Worm (Caenorhabditis elegans) whole organism, L1 larva: ENCODE data around the gene utx-1.
"Not testable (repeated sequence)": the region's sequence is repeated elsewhere in the genome, so short reads cannot be mapped to it uniquely, and the experiment has no call there.

Source experiments
- C16A3.4 ChIP-seq: fragments of 150-350 bp; optimal IDR thresholded peaks from 2 replicates; lab custom pipeline; 2014; ENCODE audit warnings: missing biosample characterization, missing genetic modification characterization
- blmp-1 ChIP-seq: fragments of 150-350 bp; optimal IDR thresholded peaks from 2 replicates; lab custom pipeline; 2014; ENCODE audit warnings: missing biosample characterization, missing genetic modification characterization
- ceh-82 ChIP-seq, 3 experiments: fragments of 150-350 bp in 1 of 3; sonication (generic microtip) in 2 of 3; optimal IDR thresholded peaks; 2 replicates each; lab custom pipeline; 2014 to 2017; ENCODE audit warnings: missing biosample characterization in 3 of 3, missing genetic modification characterization in 3 of 3
- ceh-90 ChIP-seq: sonication (generic microtip); optimal IDR thresholded peaks from 2 replicates; lab custom pipeline; 2016; ENCODE audit warnings: missing genetic modification characterization, missing compliant biosample characterization
- dpl-1 ChIP-seq, 3 experiments: fragments of 150-350 bp in 2 of 3; sonication (generic microtip) in 1 of 3; optimal IDR thresholded peaks; 2 replicates each; lab custom pipeline; 2014 to 2017; ENCODE audit warnings: missing biosample characterization in 3 of 3, missing genetic modification characterization in 3 of 3, missing genetic modification reagents in 3 of 3
- dsc-1 ChIP-seq: sonication (generic microtip); optimal IDR thresholded peaks from 2 replicates; lab custom pipeline; 2016; ENCODE audit warnings: mild to moderate bottlenecking, missing genetic modification characterization, missing compliant biosample characterization
- efl-1 ChIP-seq, 4 experiments: fragments of 150-350 bp; optimal IDR thresholded peaks in 3 of 4; peaks in 1 of 4; 1 replicate in 1 of 4; 2 replicates in 3 of 4; lab custom pipeline; 2014; ENCODE audit warnings: missing biosample characterization in 2 of 4, missing genetic modification characterization in 2 of 4, missing genetic modification reagents in 2 of 4
- fkh-8 ChIP-seq: sonication (generic microtip); optimal IDR thresholded peaks from 2 replicates; lab custom pipeline; 2016; ENCODE audit warnings: mild to moderate bottlenecking, missing genetic modification characterization, missing compliant biosample characterization
- grh-1 ChIP-seq: fragments of 200-800 bp; sonication (Bioruptor generic); IDR thresholded peaks from 2 replicates; pipeline ENCODE4 v1.3.6; 2022; ENCODE audit warnings: missing genetic modification reagents, missing genetic modification characterization, missing compliant biosample characterization
- hpl-2 ChIP-seq: fragments of 150-350 bp; optimal IDR thresholded peaks from 2 replicates; lab custom pipeline; 2014; ENCODE audit warnings: missing biosample characterization, missing genetic modification reagents, missing genetic modification characterization
- isw-1 ChIP-seq: fragments of 200-800 bp; sonication (Bioruptor generic); IDR thresholded peaks from 2 replicates; pipeline ENCODE4 v1.3.6; 2022; ENCODE audit warnings: missing genetic modification characterization, missing compliant biosample characterization
- jun-1 ChIP-seq: fragments of 150-350 bp; optimal IDR thresholded peaks from 2 replicates; lab custom pipeline; 2014; ENCODE audit warnings: missing biosample characterization, missing genetic modification reagents, missing genetic modification characterization
- lin-15B ChIP-seq: fragments of 150-350 bp; sonication (generic microtip); optimal IDR thresholded peaks from 3 replicates; lab custom pipeline; 2014; ENCODE audit warnings: missing biosample characterization, missing genetic modification characterization
- lin-35 ChIP-seq, 2 experiments: fragments of 150-350 bp; optimal IDR thresholded peaks; 2 replicates each; lab custom pipeline; 2014; ENCODE audit warnings: missing biosample characterization in 2 of 2, missing genetic modification characterization in 2 of 2, missing genetic modification reagents in 2 of 2
- nhr-12 ChIP-seq: sonication (generic microtip); optimal IDR thresholded peaks from 2 replicates; lab custom pipeline; 2017; ENCODE audit warnings: missing biosample characterization, missing genetic modification characterization
- nhr-19 ChIP-seq: fragments of 200-800 bp; sonication (Bioruptor generic); conservative IDR thresholded peaks from 2 replicates; pipeline ENCODE4 v1.3.6; 2022; ENCODE audit warnings: missing genetic modification characterization, missing compliant biosample characterization
- nhr-20 ChIP-seq: sonication (generic microtip); optimal IDR thresholded peaks from 2 replicates; lab custom pipeline; 2016; ENCODE audit warnings: mild to moderate bottlenecking, missing genetic modification characterization, missing compliant biosample characterization
- nhr-28 ChIP-seq: fragments of 150-350 bp; optimal IDR thresholded peaks from 2 replicates; lab custom pipeline; 2014; ENCODE audit warnings: missing biosample characterization, missing genetic modification characterization
- nhr-47 ChIP-seq: sonication (generic microtip); optimal IDR thresholded peaks from 2 replicates; lab custom pipeline; 2016; ENCODE audit warnings: mild to moderate bottlenecking, missing genetic modification characterization, moderate library complexity, missing compliant biosample characterization
- nhr-71 ChIP-seq: sonication (generic microtip); optimal IDR thresholded peaks from 2 replicates; lab custom pipeline; 2016; ENCODE audit warnings: mild to moderate bottlenecking, missing genetic modification characterization, moderate library complexity, missing compliant biosample characterization
- nhr-84 ChIP-seq: sonication (generic microtip); optimal IDR thresholded peaks from 2 replicates; lab custom pipeline; 2017; ENCODE audit warnings: missing biosample characterization, missing genetic modification characterization
- pax-3 ChIP-seq: fragments of 200-800 bp; sonication (Bioruptor generic); optimal IDR thresholded peaks from 2 replicates; lab custom pipeline; 2018; ENCODE audit warnings: mild to moderate bottlenecking, missing genetic modification characterization, moderate library complexity, missing compliant biosample characterization
- pqm-1 ChIP-seq: sonication (generic microtip); optimal IDR thresholded peaks from 3 replicates; lab custom pipeline; 2017; ENCODE audit warnings: missing biosample characterization, missing genetic modification characterization
- skn-1 ChIP-seq: fragments of 150-350 bp; optimal IDR thresholded peaks from 2 replicates; lab custom pipeline; 2014; ENCODE audit warnings: missing biosample characterization, missing genetic modification characterization
- sox-4 ChIP-seq: sonication (generic microtip); optimal IDR thresholded peaks from 2 replicates; lab custom pipeline; 2016; ENCODE audit warnings: missing genetic modification characterization, missing compliant biosample characterization
- sup-37 ChIP-seq: fragments of 200-800 bp; sonication (Bioruptor generic); optimal IDR thresholded peaks from 2 replicates; lab custom pipeline; 2018; ENCODE audit warnings: mild to moderate bottlenecking, missing genetic modification characterization, missing compliant biosample characterization
- tlp-1 ChIP-seq: fragments of 150-350 bp; optimal IDR thresholded peaks from 2 replicates; lab custom pipeline; 2014; ENCODE audit warnings: missing biosample characterization, missing genetic modification characterization
- unc-130 ChIP-seq: fragments of 150-350 bp; optimal IDR thresholded peaks from 2 replicates; lab custom pipeline; 2017; ENCODE audit warnings: missing biosample characterization, missing genetic modification characterization, inconsistent platforms
- unc-98 ChIP-seq: fragments of 200-800 bp; sonication (Bioruptor generic); IDR thresholded peaks from 2 replicates; pipeline ENCODE4 v1.3.6; 2022; ENCODE audit warnings: missing genetic modification characterization, missing compliant biosample characterization
- zip-4 ChIP-seq: fragments of 200-800 bp; sonication (Bioruptor generic); optimal IDR thresholded peaks from 2 replicates; lab custom pipeline; 2018; ENCODE audit warnings: mild to moderate bottlenecking, missing genetic modification characterization, moderate library complexity, missing compliant biosample characterization

utx-1 gene

DNA sequence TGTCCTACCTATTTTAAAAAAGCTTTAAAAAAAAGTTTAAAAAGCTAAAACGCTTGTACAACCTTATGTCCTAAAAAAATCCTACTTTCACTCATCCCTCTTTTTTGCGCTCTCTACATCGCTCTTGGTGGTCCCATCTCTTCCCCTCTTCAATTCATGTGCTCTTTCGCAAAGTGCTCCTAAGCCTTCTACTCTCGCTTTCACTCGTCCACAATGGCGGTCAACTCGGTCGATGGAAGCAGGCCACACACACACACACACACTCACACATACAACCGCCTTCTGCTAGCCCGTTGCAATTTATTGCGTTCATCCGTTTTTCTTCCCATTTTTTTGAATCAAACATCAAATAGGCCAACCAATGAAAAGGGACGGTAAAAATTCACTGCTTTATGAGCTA is 12.2 kb downstream of the utx-1 start (continued):
- no peak for TF ChIP-seq zip-4 (GFP tag; lab: Kevin White, UChicago)
- TF ChIP-seq C16A3.4 (tag; lab: Kevin White, UChicago): no peak
- peak; percentile 5 for TF ChIP-seq dsc-1 (tag; lab: Kevin White, UChicago)
- no peak for TF ChIP-seq sup-37
- TF ChIP-seq ceh-90 (tag; lab: Kevin White, UChicago): no peak
- no peak for TF ChIP-seq lin-15B
- TF ChIP-seq nhr-28: no peak
- TF ChIP-seq lin-35 (GFP tag; optimal IDR thresholded peaks at IDR 0.05; lab: Kevin White, UChicago): no peak
- peak; percentile 10 for TF ChIP-seq blmp-1
- no peak for TF ChIP-seq tlp-1
- TF ChIP-seq efl-1 (optimal IDR thresholded peaks at IDR 0.05; lab: Kevin White, UChicago): no peak
- TF ChIP-seq efl-1 (GFP tag; optimal IDR thresholded peaks at IDR 0.05 in 1 of 2; lab: Kevin White, UChicago): peak in 1 of 2 experiments; percentile 88

DNA sequence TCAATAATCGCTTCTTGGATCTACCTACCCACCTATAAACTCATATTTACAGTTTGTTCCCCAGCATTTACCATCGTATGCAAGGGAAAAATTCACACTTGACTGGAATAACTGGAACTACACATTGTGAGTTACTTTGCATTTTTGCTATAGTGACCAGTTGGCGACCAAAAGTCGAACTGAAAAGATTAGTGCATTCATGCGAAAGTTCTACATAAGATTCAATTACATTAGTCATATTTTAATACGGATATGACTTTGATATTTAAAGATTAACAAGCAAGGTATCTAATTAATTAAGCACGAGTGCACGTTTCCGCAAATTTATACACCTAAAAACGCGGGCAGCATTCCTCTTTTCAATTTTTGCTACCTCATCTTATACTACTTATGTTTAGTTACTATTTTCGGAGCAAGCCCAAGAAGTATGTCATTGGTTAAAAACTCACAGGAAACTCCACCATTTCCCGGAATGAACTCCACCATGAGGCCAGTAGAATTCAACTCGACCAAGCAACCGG is 14.1 kb downstream of the utx-1 start, which contains the start of gene jmjd-3.1:
TSS of gene jmjd-3.1 (plus strand) at position 51 of the 521 bp plus-strand sequence.
- TF ChIP-seq ceh-82 (tag; optimal IDR thresholded peaks at IDR 0.05; lab: Kevin White, UChicago) (no peak), nhr-71 (tag; lab: Kevin White, UChicago) (peak; percentile 16), dpl-1 (GFP tag; optimal IDR thresholded peaks at IDR 0.05; lab: Kevin White, UChicago) (no peak), sox-4 (tag; lab: Kevin White, UChicago) (peak; percentile 6), nhr-12 (tag; lab: Kevin White, UChicago) (no peak), dsc-1 (tag; lab: Kevin White, UChicago) (peak; percentile 89), fkh-8 (peak; percentile 7), nhr-19 (GFP tag; lab: Robert Waterston, UW) (no peak), nhr-47 (tag; lab: Kevin White, UChicago) (peak; percentile 38)

ce11 chrX:8577824-8578223 is 20.9 kb downstream of the utx-1 start:
- not testable (repeated sequence) for TF ChIP-seq efl-1 (optimal IDR thresholded peaks at IDR 0.05; lab: Kevin White, UChicago)
- TF ChIP-seq efl-1 (GFP tag; optimal IDR thresholded peaks at IDR 0.05 in 1 of 2; lab: Kevin White, UChicago): peak in 1 of 2 experiments; percentile 5
- TF ChIP-seq, all 84 proteins: peak for 1; not testable (repeated sequence) for 83

DNA sequence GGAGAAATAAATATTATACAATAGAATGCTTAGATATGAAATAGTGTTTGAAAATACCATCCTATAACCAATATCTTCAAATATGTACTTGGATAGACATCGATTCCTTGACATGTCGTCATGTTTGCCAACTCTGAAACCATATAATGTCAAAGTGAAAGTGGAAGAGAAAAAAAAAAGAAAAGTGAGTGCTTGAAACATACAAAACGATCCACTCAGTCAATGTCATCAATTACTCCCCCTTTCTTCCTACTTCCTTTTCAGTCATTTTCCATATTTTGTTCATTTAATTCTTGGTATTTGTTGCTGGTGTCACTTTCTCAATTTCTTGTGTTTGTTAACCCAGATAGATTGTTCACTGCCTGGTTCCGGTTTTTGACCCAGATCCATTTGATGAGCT is 23.3 kb downstream of the utx-1 start, which contains the start of gene F18E9.4:
TSS of gene F18E9.4 (plus strand) at position 301 of the 400 bp plus-strand sequence.
- TF ChIP-seq dsc-1 (tag; lab: Kevin White, UChicago) (no peak), nhr-84 (tag; lab: Kevin White, UChicago) (no peak), pqm-1 (tag; lab: Kevin White, UChicago) (no peak), zip-4 (GFP tag; lab: Kevin White, UChicago) (no peak)
- TF ChIP-seq, all 84 proteins: peak for 0

DNA sequence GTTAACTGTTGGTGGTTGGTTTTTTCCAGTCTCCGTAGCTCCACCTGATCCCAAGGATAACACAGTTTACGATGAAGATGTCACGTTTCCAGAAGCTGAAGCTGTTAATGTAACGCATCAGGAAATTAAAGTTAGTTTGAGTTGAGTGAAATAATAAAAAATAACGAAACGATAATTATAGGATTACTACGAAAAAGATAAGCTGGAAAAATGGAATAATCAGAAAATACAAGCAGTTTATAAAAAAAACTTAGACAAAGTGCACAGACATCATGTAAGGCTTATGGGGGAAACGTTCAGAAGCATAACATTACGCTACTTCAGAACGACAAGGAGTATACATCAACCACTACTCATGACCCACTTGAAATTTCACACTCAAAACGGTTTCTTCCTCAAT is 24.5 kb downstream of the utx-1 start, which contains the start of gene F18E9.8:
TSS of gene F18E9.8 (minus strand) at position 101 of the 400 bp plus-strand sequence.
- TF ChIP-seq skn-1 (tag; lab: Kevin White, UChicago) (no peak), jun-1 (tag; lab: Kevin White, UChicago) (no peak), nhr-28 (no peak), tlp-1 (no peak), unc-130 (tag; lab: Kevin White, UChicago) (no peak), pax-3 (tag; lab: Kevin White, UChicago) (no peak), unc-98 (GFP tag; lab: Robert Waterston, UW) (no peak), isw-1 (GFP tag; lab: Robert Waterston, UW) (no peak), C16A3.4 (tag; lab: Kevin White, UChicago) (no peak), nhr-71 (tag; lab: Kevin White, UChicago) (no peak), hpl-2 (no peak), grh-1 (GFP tag; lab: Robert Waterston, UW) (no peak), nhr-20 (tag; lab: Kevin White, UChicago) (no peak)
- TF ChIP-seq, all 84 proteins: peak for 0
